Fruit fly (Drosophila melanogaster): ENCODE data around the gene CG15894.

- TF ChIP-seq psq (optimal IDR thresholded peaks at IDR 0.05) (no peak), CG8478 (optimal IDR thresholded peaks at IDR 0.05) (no peak), EcR (GFP tag; optimal IDR thresholded peaks at IDR 0.05) (no peak), Dll (optimal IDR thresholded peaks at IDR 0.05) (no peak), pan (optimal IDR thresholded peaks at IDR 0.05) (no peak), usp (GFP tag; optimal IDR thresholded peaks at IDR 0.05) (no peak)
Observed at dm6 chrX:6346926-6347367, 37.9 kb downstream of the CG15894 start, which contains the start of gene CG3847.
